Worm (Caenorhabditis elegans): ENCODE results near the gene hacd-1.

Gene hacd-1

ce11 chrV:1447079-1447478, 13.1 kb upstream of the hacd-1 start, which contains the start of gene cnc-4:
Gene cnc-4, plus strand, starts transcription at chrV:1447195.
- TF ChIP-seq nhr-77 (tag; optimal IDR thresholded peaks at IDR 0.05) (no peak), nhr-85 (tag) (peak; percentile 74), lsy-2 (tag; optimal IDR thresholded peaks at IDR 0.05) (no peak), unc-98 (GFP tag; IDR thresholded peaks at IDR 0.05) (no peak), C04F5.9 (tag; optimal IDR thresholded peaks at IDR 0.05) (no peak), unc-62 (GFP tag; optimal IDR thresholded peaks at IDR 0.05) (no peak), mef-2 (tag; optimal IDR thresholded peaks at IDR 0.05) (no peak), elt-3 (tag; optimal IDR thresholded peaks at IDR 0.05) (no peak), snu-23 (GFP tag; optimal IDR thresholded peaks at IDR 0.05) (no peak), jun-1 (tag; optimal IDR thresholded peaks at IDR 0.05) (no peak), irx-1 (tag; optimal IDR thresholded peaks at IDR 0.05) (no peak), lin-14 (GFP tag; optimal IDR thresholded peaks at IDR 0.05) (peak; percentile 31), sptf-1 (tag; optimal IDR thresholded peaks at IDR 0.05) (no peak)

DNA sequence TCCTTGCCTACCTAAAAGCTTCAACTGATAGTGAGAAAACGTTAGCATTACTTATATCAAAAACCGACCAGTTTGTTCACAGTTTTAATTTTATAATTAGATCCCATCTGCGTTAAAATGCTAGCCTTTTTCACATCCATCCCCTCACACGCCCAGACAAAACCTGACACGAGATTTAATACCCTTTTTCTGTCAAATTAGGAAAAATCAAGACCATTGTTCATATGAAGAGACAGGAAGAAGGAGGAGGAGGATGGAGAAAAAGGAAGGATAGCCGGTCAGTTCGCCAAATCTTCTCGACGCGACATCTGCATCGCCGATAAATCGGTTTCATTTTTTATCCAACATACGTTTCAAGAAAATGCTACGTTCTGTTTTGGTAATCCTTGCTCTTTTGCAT, 12.4 kb upstream of the hacd-1 start, which contains the start of gene cnc-3:
Gene cnc-3 (plus strand): TSS at position 281 of the 400 bp plus-strand sequence.
- TF ChIP-seq tlp-1 (tag; optimal IDR thresholded peaks at IDR 0.05) (no peak), ceh-90 (tag; optimal IDR thresholded peaks at IDR 0.05) (no peak), blmp-1 (tag; optimal IDR thresholded peaks at IDR 0.05) (peak; percentile 65), sup-37 (GFP tag; optimal IDR thresholded peaks at IDR 0.05) (no peak), nhr-19 (GFP tag; conservative IDR thresholded peaks at IDR 0.05) (no peak), nhr-84 (tag; optimal IDR thresholded peaks at IDR 0.05) (no peak), isw-1 (GFP tag; IDR thresholded peaks at IDR 0.05) (no peak), nhr-85 (tag) (peak; percentile 50), dsc-1 (tag; optimal IDR thresholded peaks at IDR 0.05) (no peak), ets-5 (GFP tag; IDR thresholded peaks at IDR 0.05) (no peak), elt-3 (tag; optimal IDR thresholded peaks at IDR 0.05) (peak in 1 of 6 experiments; percentile 16), nhr-20 (tag; optimal IDR thresholded peaks at IDR 0.05) (no peak), nhr-71 (tag; optimal IDR thresholded peaks at IDR 0.05) (peak; percentile 13), ztf-4 (tag; optimal IDR thresholded peaks at IDR 0.05) (peak; percentile 46)

ce11 chrV:1450160-1450559, 10.0 kb upstream of the hacd-1 start, which contains the start of gene cnc-2:
Gene cnc-2, minus strand, starts transcription at chrV:1450183.
- TF ChIP-seq unc-130 (tag; optimal IDR thresholded peaks at IDR 0.05) (no peak), unc-62 (GFP tag; optimal IDR thresholded peaks at IDR 0.05) (no peak), efl-3 (GFP tag; optimal IDR thresholded peaks at IDR 0.05) (no peak), lin-15B (tag; optimal IDR thresholded peaks at IDR 0.05) (no peak), nhr-19 (GFP tag; conservative IDR thresholded peaks at IDR 0.05) (no peak), lin-13 (GFP tag; optimal IDR thresholded peaks at IDR 0.05) (no peak), fos-1 (tag; optimal IDR thresholded peaks at IDR 0.05) (no peak), nhr-85 (tag) (peak; percentile 70), snu-23 (GFP tag; optimal IDR thresholded peaks at IDR 0.05) (no peak), mep-1 (tag; optimal IDR thresholded peaks at IDR 0.05) (no peak), tlp-1 (tag; optimal IDR thresholded peaks at IDR 0.05) (no peak), alr-1 (tag; optimal IDR thresholded peaks at IDR 0.05; ENCODE audit: borderline replicate concordance) (no peak), nhr-90 (tag; optimal IDR thresholded peaks at IDR 0.05; ENCODE audit: poor library complexity) (no peak), blmp-1 (tag; optimal IDR thresholded peaks at IDR 0.05) (peak; percentile 9)

DNA sequence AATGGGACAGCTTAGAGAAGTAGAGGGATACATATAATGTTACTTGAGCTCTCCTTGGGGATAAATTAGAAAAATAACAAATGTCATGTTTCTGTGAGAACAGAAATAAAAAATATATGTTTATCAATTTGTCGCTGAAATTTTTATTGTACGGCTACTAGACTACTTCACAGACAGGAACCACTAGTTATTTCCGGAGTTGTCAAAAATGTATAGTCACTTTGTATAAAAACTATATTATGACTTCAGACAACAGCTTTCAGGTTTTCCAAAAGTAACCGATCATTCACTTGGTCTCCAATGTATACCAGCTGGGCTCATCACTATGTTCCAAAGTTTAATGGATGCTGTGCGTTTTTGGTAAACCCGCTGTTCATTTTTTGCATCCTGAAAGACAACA, 8.8 kb upstream of the hacd-1 start, which contains the start of gene srj-23:
Gene srj-23 (plus strand): TSS at position 301 of the 400 bp plus-strand sequence.
- 0 out of 2 replicates have a peak, but pooled peaks have one; percentile 16 for TF ChIP-seq mab-9 (GFP tag; IDR thresholded peaks at IDR 0.05)
- TF ChIP-seq lin-15B (tag; optimal IDR thresholded peaks at IDR 0.05) = no peak
- TF ChIP-seq mdl-1 (tag; optimal IDR thresholded peaks at IDR 0.05) = no peak

DNA sequence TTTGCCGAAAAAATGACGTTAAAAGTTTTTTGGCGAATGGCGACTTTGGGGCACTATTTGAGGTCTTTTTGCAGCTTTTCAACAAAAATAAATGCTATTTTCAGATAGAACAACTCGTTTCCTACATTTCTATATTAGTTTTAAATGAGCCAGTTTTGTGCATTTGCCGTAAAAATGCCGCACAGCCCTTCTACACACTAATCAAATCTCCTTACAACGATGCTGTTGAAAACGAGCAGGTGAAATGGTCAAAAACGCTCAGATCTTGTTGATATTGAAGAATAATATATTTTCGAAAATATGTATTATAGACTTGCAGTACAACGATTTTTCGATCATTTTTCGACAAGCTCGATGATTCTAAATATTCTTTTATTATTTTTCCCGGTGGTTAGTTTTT, 5.4 kb upstream of the hacd-1 start, which contains the start of gene chil-14:
Gene chil-14 (plus strand): TSS at position 301 of the 400 bp plus-strand sequence.
- TF ChIP-seq sptf-1 (tag; optimal IDR thresholded peaks at IDR 0.05) = no peak
- no peak for TF ChIP-seq unc-130 (tag; optimal IDR thresholded peaks at IDR 0.05)
- no peak for TF ChIP-seq swsn-7 (tag; optimal IDR thresholded peaks at IDR 0.05)
- no peak for TF ChIP-seq tbx-2 (tag; optimal IDR thresholded peaks at IDR 0.05)
- no peak for TF ChIP-seq ets-5 (GFP tag; IDR thresholded peaks at IDR 0.05)
- no peak for TF ChIP-seq lin-39 (tag; optimal IDR thresholded peaks at IDR 0.05)
